Worm (Caenorhabditis elegans): ENCODE measurements around the gene dylt-3.

ce11 chrII:8218266-8218665 is 36.7 kb downstream of the dylt-3 start:
- TF ChIP-seq ZK546.5 (tag; optimal IDR thresholded peaks at IDR 0.05) (no peak), mab-5 (tag; optimal IDR thresholded peaks at IDR 0.05) (no peak), egl-27 (tag; optimal IDR thresholded peaks at IDR 0.05) (no peak), nhr-10 (tag; optimal IDR thresholded peaks at IDR 0.05) (no peak), ceh-82 (tag; optimal IDR thresholded peaks at IDR 0.05) (no peak), elt-3 (tag; optimal IDR thresholded peaks at IDR 0.05) (no peak), nhr-11 (tag; optimal IDR thresholded peaks at IDR 0.05) (no peak), dmd-4 (tag; optimal IDR thresholded peaks at IDR 0.05) (no peak), ama-1 (optimal IDR thresholded peaks at IDR 0.05) (no peak), snpc-4 (tag; optimal IDR thresholded peaks at IDR 0.05) (no peak), unc-55 (GFP tag; optimal IDR thresholded peaks at IDR 0.05) (no peak)
